Fruit fly (Drosophila melanogaster): ENCODE measurements around the gene CG15812.
A peak's percentile ranks its signal among the peaks of the same experiment; 100 is the strongest.

CG15812 gene

DNA sequence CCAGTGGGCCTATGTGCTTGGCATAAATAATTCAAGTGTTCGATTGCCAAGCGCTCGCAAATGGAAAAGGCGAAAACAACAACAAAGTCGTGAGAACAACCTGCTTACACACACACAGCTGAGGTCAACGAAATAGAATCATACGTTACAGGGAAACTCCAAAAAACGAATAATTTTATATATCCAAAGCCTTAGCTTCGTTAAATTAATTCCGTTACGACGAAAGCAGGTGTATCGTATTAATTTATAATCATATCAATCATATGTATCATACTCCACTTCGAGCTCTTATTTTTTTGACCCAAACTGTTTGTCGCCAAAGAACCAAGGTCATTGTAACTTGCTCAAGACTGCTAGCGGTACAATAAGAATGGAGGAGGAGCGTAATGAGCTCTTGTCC, 19.7 kb downstream of the CG15812 start (continued):
- TF ChIP-seq CG7963 (GFP tag; IDR thresholded peaks at IDR 0.05; ENCODE audit: partially characterized antibody): no peak
- no peak for TF ChIP-seq inv (GFP tag; IDR thresholded peaks at IDR 0.05; ENCODE audit: partially characterized antibody)
- peak; percentile 70 for TF ChIP-seq peb (GFP tag; IDR thresholded peaks at IDR 0.05)
- peak; percentile 26 for TF ChIP-seq CG10543 (GFP tag; optimal IDR thresholded peaks at IDR 0.05)
- peak; percentile 78 for TF ChIP-seq CG10654 (GFP tag; optimal IDR thresholded peaks at IDR 0.05)
- TF ChIP-seq ato (GFP tag; IDR thresholded peaks at IDR 0.05; ENCODE audit: partially characterized antibody): no peak
- TF ChIP-seq lov (optimal IDR thresholded peaks at IDR 0.05): no peak
- peak; percentile 79; the same call in 1 of the 3 replicates for TF ChIP-seq lov (GFP tag; IDR thresholded peaks at IDR 0.05)
- peak; percentile 56 for TF ChIP-seq Jarid2 (GFP tag; optimal IDR thresholded peaks at IDR 0.05)
- peak; percentile 89 for TF ChIP-seq CG34422 (GFP tag; IDR thresholded peaks at IDR 0.05)
- TF ChIP-seq Trl (optimal IDR thresholded peaks at IDR 0.05): no peak
- TF ChIP-seq Trl (GFP tag; optimal IDR thresholded peaks at IDR 0.05): peak; percentile 89
- no peak for TF ChIP-seq D19A (tag; optimal IDR thresholded peaks at IDR 0.05)
- peak; percentile 25 for TF ChIP-seq fd102C (GFP tag; optimal IDR thresholded peaks at IDR 0.05)
- peak; percentile 88 for TF ChIP-seq CG6254 (GFP tag; optimal IDR thresholded peaks at IDR 0.05)
- TF ChIP-seq schlank (tag; optimal IDR thresholded peaks at IDR 0.05): peak; percentile 68
- peak; percentile 61 for TF ChIP-seq CG10959 (GFP tag; IDR thresholded peaks at IDR 0.05)
- TF ChIP-seq CG8944 (GFP tag; optimal IDR thresholded peaks at IDR 0.05): peak; percentile 22
- peak; percentile 78 for TF ChIP-seq sim (GFP tag; IDR thresholded peaks at IDR 0.05)
- no peak for TF ChIP-seq abd-A (tag; optimal IDR thresholded peaks at IDR 0.05)
- TF ChIP-seq CG12391 (tag; optimal IDR thresholded peaks at IDR 0.05): peak; percentile 87
- peak; percentile 19 for TF ChIP-seq bigmax (GFP tag; optimal IDR thresholded peaks at IDR 0.05)
- TF ChIP-seq CG17328 (GFP tag; IDR thresholded peaks at IDR 0.05): peak; percentile 89
- peak; percentile 84 for TF ChIP-seq Aef1 (GFP tag; IDR thresholded peaks at IDR 0.05)
- peak; percentile 43 for TF ChIP-seq shn (GFP tag; optimal IDR thresholded peaks at IDR 0.05)
- peak; percentile 63 for TF ChIP-seq CG9437 (GFP tag; optimal IDR thresholded peaks at IDR 0.05)
- TF ChIP-seq CG11085 (GFP tag; IDR thresholded peaks at IDR 0.05): peak; percentile 79
- TF ChIP-seq oc (tag; optimal IDR thresholded peaks at IDR 0.05): no peak
- peak; percentile 78 for TF ChIP-seq Dad (GFP tag; optimal IDR thresholded peaks at IDR 0.05)
- no peak for TF ChIP-seq vnd (GFP tag; IDR thresholded peaks at IDR 0.05; ENCODE audit: partially characterized antibody)
- peak; percentile 50 for TF ChIP-seq CG14965 (GFP tag; optimal IDR thresholded peaks at IDR 0.05; ENCODE audit: borderline replicate concordance)
- TF ChIP-seq D (optimal IDR thresholded peaks at IDR 0.05): no peak
- peak; percentile 82 for TF ChIP-seq D (GFP tag; optimal IDR thresholded peaks at IDR 0.05)
- no peak for TF ChIP-seq CG9876 (GFP tag; optimal IDR thresholded peaks at IDR 0.05)
- TF ChIP-seq YL-1 (GFP tag; optimal IDR thresholded peaks at IDR 0.05): peak; percentile 42
- peak; percentile 84 for TF ChIP-seq CG5245 (GFP tag; optimal IDR thresholded peaks at IDR 0.05)
- TF ChIP-seq Hsf (GFP tag; optimal IDR thresholded peaks at IDR 0.05): peak; percentile 82
- TF ChIP-seq lbe (GFP tag; optimal IDR thresholded peaks at IDR 0.05): peak; percentile 88
- TF ChIP-seq exex (tag; optimal IDR thresholded peaks at IDR 0.05): peak; percentile 59
- peak; percentile 70 for TF ChIP-seq Rx (GFP tag; IDR thresholded peaks at IDR 0.05)
- TF ChIP-seq lilli (GFP tag; optimal IDR thresholded peaks at IDR 0.05): peak; percentile 88
- TF ChIP-seq sr (GFP tag; IDR thresholded peaks at IDR 0.05): peak; percentile 46; the same call in 1 of the 3 replicates
- TF ChIP-seq Hr39 (optimal IDR thresholded peaks at IDR 0.05): no peak
- TF ChIP-seq CG5180 (GFP tag; optimal IDR thresholded peaks at IDR 0.05): no peak
- TF ChIP-seq Drgx (GFP tag; IDR thresholded peaks at IDR 0.05): peak; percentile 90
- TF ChIP-seq gt (GFP tag; IDR thresholded peaks at IDR 0.05): 0 out of 2 replicates have a peak, but pooled peaks have one; percentile 38
- no peak for TF ChIP-seq Opbp (GFP tag; IDR thresholded peaks at IDR 0.05; ENCODE audit: partially characterized antibody)
- peak; percentile 77 for TF ChIP-seq HLH54F (GFP tag; optimal IDR thresholded peaks at IDR 0.05)
- TF ChIP-seq Bgb (GFP tag; IDR thresholded peaks at IDR 0.05; ENCODE audit: partially characterized antibody): no peak
- no peak for TF ChIP-seq cad (GFP tag; optimal IDR thresholded peaks at IDR 0.05)
- peak; percentile 86 for TF ChIP-seq Sox102F (GFP tag; optimal IDR thresholded peaks at IDR 0.05)
- peak; percentile 78 for TF ChIP-seq H2.0 (GFP tag; IDR thresholded peaks at IDR 0.05)
